Worm (Caenorhabditis elegans) whole organism, L4 larva: ENCODE data around the gene H12D21.10.
A peak's percentile ranks its signal among the peaks of the same experiment; 100 is the strongest.

Source experiments
- F44E2.7 ChIP-seq: fragments of 200-800 bp; sonication (Bioruptor generic); IDR thresholded peaks from 2 replicates; pipeline ENCODE4 v2.1.2; 2022; ENCODE audit warnings: missing genetic modification characterization, missing compliant biosample characterization
- R02D3.7 ChIP-seq: fragments of 150-350 bp; sonication (generic microtip); optimal IDR thresholded peaks from 3 replicates; lab custom pipeline; 2014; ENCODE audit warnings: missing biosample characterization, missing genetic modification characterization
- T20F7.1 ChIP-seq: fragments of 200-800 bp; sonication (Bioruptor generic); optimal IDR thresholded peaks from 2 replicates; lab custom pipeline; 2018; ENCODE audit warnings: mild to moderate bottlenecking, missing genetic modification characterization, missing compliant biosample characterization
- Y75B8A.6 ChIP-seq: fragments of 200-800 bp; sonication (Bioruptor generic); IDR thresholded peaks from 2 replicates; pipeline ENCODE4 v1.3.6; 2022; ENCODE audit warnings: missing genetic modification reagents, missing genetic modification characterization, missing compliant biosample characterization
- ZK337.2 ChIP-seq: fragments of 200-800 bp; sonication (Bioruptor generic); IDR thresholded peaks from 2 replicates; pipeline ENCODE4 v1.3.6; 2022; ENCODE audit warnings: missing genetic modification reagents, missing genetic modification characterization, missing compliant biosample characterization
- ZK546.5 ChIP-seq, 2 experiments: sonication (generic microtip); optimal IDR thresholded peaks; 2 replicates each; lab custom pipeline; 2017; ENCODE audit warnings: missing biosample characterization in 2 of 2, missing genetic modification characterization in 2 of 2
- aha-1 ChIP-seq: fragments of 150-350 bp; peaks from one replicate; lab custom pipeline; 2014; ENCODE audit warnings: missing biosample characterization, missing genetic modification characterization
- aly-2 ChIP-seq: sonication (generic microtip); optimal IDR thresholded peaks from 2 replicates; lab custom pipeline; 2018; ENCODE audit warnings: missing biosample characterization, missing genetic modification characterization
- ceh-28 ChIP-seq: fragments of 150-350 bp; optimal IDR thresholded peaks from 2 replicates; lab custom pipeline; 2014; ENCODE audit warnings: missing biosample characterization, missing genetic modification reagents, missing genetic modification characterization
- ceh-32 ChIP-seq: sonication (generic microtip); optimal IDR thresholded peaks from 2 replicates; lab custom pipeline; 2016; ENCODE audit warnings: mild to moderate bottlenecking, missing genetic modification characterization, missing compliant biosample characterization; ENCODE audit not compliant: poor library complexity
- ceh-82 ChIP-seq: sonication (generic microtip); optimal IDR thresholded peaks from 2 replicates; lab custom pipeline; 2017; ENCODE audit warnings: missing biosample characterization, missing genetic modification characterization
- daf-19 ChIP-seq: fragments of 200-800 bp; sonication (Bioruptor generic); conservative IDR thresholded peaks from 2 replicates; pipeline ENCODE4 v1.3.6; 2022; ENCODE audit warnings: missing genetic modification characterization, missing compliant biosample characterization
- daf-8 ChIP-seq: fragments of 200-800 bp; sonication (Bioruptor generic); IDR thresholded peaks from 2 replicates; pipeline ENCODE4 v1.3.6; 2022; ENCODE audit warnings: missing genetic modification characterization, missing compliant biosample characterization
- dmd-9 ChIP-seq: fragments of 200-800 bp; sonication (Bioruptor generic); IDR thresholded peaks from 2 replicates; pipeline ENCODE4 v1.3.6; 2022; ENCODE audit warnings: missing genetic modification reagents, missing genetic modification characterization, missing compliant biosample characterization
- hif-1 ChIP-seq, 2 experiments: sonication (generic microtip); optimal IDR thresholded peaks; 2 replicates each; lab custom pipeline; 2016 to 2017; ENCODE audit warnings: missing compliant biosample characterization in 2 of 2, missing genetic modification characterization in 2 of 2, missing genetic modification reagents in 2 of 2, missing genotype in 2 of 2, mild to moderate bottlenecking in 1 of 2
- hlh-11 ChIP-seq: fragments of 200-800 bp; sonication (Bioruptor generic); optimal IDR thresholded peaks from 2 replicates; lab custom pipeline; 2018; ENCODE audit warnings: mild to moderate bottlenecking, missing genetic modification characterization, missing compliant biosample characterization
- hmg-1.1 ChIP-seq: fragments of 200-800 bp; sonication (Bioruptor generic); IDR thresholded peaks from 2 replicates; pipeline ENCODE4 v1.3.6; 2022; ENCODE audit warnings: missing genetic modification reagents, missing genetic modification characterization, missing compliant biosample characterization
- lin-1 ChIP-seq: fragments of 200-800 bp; sonication (Bioruptor generic); IDR thresholded peaks from 2 replicates; pipeline ENCODE4 v1.3.6; 2022; ENCODE audit warnings: missing genetic modification reagents, missing genetic modification characterization, missing compliant biosample characterization
- lin-29 ChIP-seq: fragments of 200-800 bp; sonication (Bioruptor generic); IDR thresholded peaks from 2 replicates; pipeline ENCODE4 v1.3.6; 2022; ENCODE audit warnings: missing genetic modification reagents, missing genetic modification characterization, missing compliant biosample characterization
- mdl-1 ChIP-seq, 2 experiments: fragments of 150-350 bp in 1 of 2; sonication (generic microtip) in 1 of 2; optimal IDR thresholded peaks; 2 replicates each; lab custom pipeline; 2014 to 2017; ENCODE audit warnings: missing biosample characterization in 2 of 2, missing genetic modification characterization in 2 of 2
- mxl-2 ChIP-seq: fragments of 200-800 bp; sonication (Bioruptor generic); conservative IDR thresholded peaks from 2 replicates; pipeline ENCODE4 v1.3.6; 2022; ENCODE audit warnings: missing genetic modification reagents, missing genetic modification characterization, missing compliant biosample characterization
- nhr-111 ChIP-seq: fragments of 200-800 bp; sonication (Bioruptor generic); optimal IDR thresholded peaks from 2 replicates; lab custom pipeline; 2018; ENCODE audit warnings: mild to moderate bottlenecking, missing genetic modification characterization, missing compliant biosample characterization
- nhr-25 ChIP-seq: sonication (generic microtip); optimal IDR thresholded peaks from 2 replicates; lab custom pipeline; 2017; ENCODE audit warnings: missing genetic modification characterization, mild to moderate bottlenecking, missing compliant biosample characterization, antibody characterized with exemption, moderate library complexity, borderline replicate concordance; ENCODE audit not compliant: insufficient read depth
- nhr-28 ChIP-seq: fragments of 150-350 bp; optimal IDR thresholded peaks from 2 replicates; lab custom pipeline; 2014; ENCODE audit warnings: missing biosample characterization, missing genetic modification characterization
- nhr-42 ChIP-seq: fragments of 200-800 bp; sonication (Bioruptor generic); IDR thresholded peaks from 2 replicates; pipeline ENCODE4 v1.3.6; 2022; ENCODE audit warnings: missing genetic modification characterization, missing compliant biosample characterization
- nhr-48 ChIP-seq: sonication (generic microtip); optimal IDR thresholded peaks from 2 replicates; lab custom pipeline; 2016; ENCODE audit warnings: mild to moderate bottlenecking, missing genetic modification characterization, missing compliant biosample characterization
- nhr-77 ChIP-seq: fragments of 150-350 bp; optimal IDR thresholded peaks from 2 replicates; lab custom pipeline; 2014; ENCODE audit warnings: missing biosample characterization, missing genetic modification characterization
- rbr-2 ChIP-seq: sonication (generic microtip); optimal IDR thresholded peaks from 2 replicates; lab custom pipeline; 2016; ENCODE audit warnings: missing genotype, missing genetic modification characterization, missing compliant biosample characterization
- sdz-12 ChIP-seq: fragments of 200-800 bp; sonication (Bioruptor generic); optimal IDR thresholded peaks from 2 replicates; lab custom pipeline; 2018; ENCODE audit warnings: mild to moderate bottlenecking, missing genetic modification characterization, missing compliant biosample characterization
- set-16 ChIP-seq: fragments of 200-800 bp; sonication (Bioruptor generic); IDR thresholded peaks from 2 replicates; pipeline ENCODE4 v1.3.6; 2022; ENCODE audit warnings: missing genetic modification reagents, missing genetic modification characterization, missing compliant biosample characterization
- spr-1 ChIP-seq: sonication (generic microtip); optimal IDR thresholded peaks from 2 replicates; lab custom pipeline; 2016; ENCODE audit warnings: mild to moderate bottlenecking, missing genetic modification characterization, missing compliant biosample characterization
- tag-97 ChIP-seq: fragments of 200-800 bp; sonication (Bioruptor generic); IDR thresholded peaks from 2 replicates; pipeline ENCODE4 v1.3.6; 2022; ENCODE audit warnings: missing genetic modification characterization, missing compliant biosample characterization
- tra-1 ChIP-seq: fragments of 200-800 bp; sonication (Bioruptor generic); IDR thresholded peaks from 2 replicates; pipeline ENCODE4 v1.3.6; 2022; ENCODE audit warnings: missing genetic modification reagents, missing genetic modification characterization, missing compliant biosample characterization

Gene H12D21.10

DNA sequence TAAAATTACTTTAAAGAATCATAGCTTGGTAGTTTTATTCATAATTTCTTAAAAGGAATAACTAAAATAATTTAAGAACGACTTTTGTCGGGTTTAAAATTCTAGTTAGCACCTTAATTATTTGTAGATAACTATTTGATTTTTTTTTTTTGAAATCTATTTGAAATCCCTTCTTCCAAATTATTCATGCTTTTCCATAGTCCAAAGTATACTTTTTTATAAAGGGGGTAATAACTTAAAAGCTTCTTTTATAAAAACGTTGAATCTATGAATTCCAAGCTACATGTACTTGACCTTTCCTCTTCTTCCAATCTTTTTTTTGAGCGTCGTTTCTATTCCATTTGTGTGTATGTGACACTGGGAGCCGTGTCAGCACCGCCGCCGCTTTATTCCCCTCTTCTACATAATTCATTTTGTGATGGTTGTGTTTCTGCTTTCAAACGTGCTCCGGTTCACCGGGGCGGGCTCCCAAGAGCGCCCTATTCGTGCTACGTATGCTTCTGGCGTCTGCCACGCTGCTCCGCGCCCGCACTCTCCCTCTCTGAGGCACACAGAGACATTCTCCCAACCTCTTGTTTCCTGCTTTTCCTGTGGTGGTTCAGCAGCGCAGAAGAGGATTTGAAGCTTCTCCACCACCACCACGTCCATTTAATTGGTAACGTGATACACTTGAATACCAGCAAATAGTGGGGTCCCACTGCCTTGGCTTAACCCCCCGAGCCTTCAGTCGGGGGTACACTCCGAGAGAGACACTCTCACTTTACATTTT, 34.0 kb downstream of the H12D21.10 start:
- TF ChIP-seq hmg-1.1 (GFP tag; lab: Robert Waterston, UW): peak; percentile 47; the same call in 1 of the 2 replicates
- no peak for TF ChIP-seq aly-2 (tag; lab: Kevin White, UChicago)
- TF ChIP-seq mdl-1 (tag; optimal IDR thresholded peaks at IDR 0.05; lab: Kevin White, UChicago): no peak
- TF ChIP-seq aha-1 (tag; lab: Kevin White, UChicago): peak; percentile 95
- TF ChIP-seq ceh-32: no peak
- peak; percentile 73 for TF ChIP-seq set-16 (GFP tag; lab: Robert Waterston, UW)
- TF ChIP-seq nhr-111 (GFP tag; lab: Kevin White, UChicago): no peak
- TF ChIP-seq Y75B8A.6 (GFP tag; lab: Robert Waterston, UW): 0 out of 2 replicates have a peak, but pooled peaks have one; percentile 24
- no peak for TF ChIP-seq hlh-11
- no peak for TF ChIP-seq hif-1 (tag; optimal IDR thresholded peaks at IDR 0.05; lab: Kevin White, UChicago)

DNA sequence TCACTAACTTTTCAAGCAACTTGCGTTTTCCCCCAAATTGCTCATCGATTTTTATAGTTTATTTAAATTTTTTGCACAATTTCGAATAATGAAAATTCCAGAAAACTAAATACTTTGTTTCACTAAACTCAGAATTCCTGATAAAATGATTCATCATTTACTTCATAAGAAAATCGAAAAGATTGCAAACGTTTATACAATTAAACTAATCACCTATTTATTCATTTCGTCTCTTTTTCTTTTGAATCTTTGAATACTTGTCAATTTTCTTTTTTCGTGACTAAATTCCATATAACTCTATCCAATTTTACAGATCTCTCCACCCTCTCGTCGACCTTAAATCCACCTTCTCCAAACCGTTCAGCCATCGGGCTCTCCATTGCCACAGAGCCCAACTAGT, 37.0 kb downstream of the H12D21.10 start, which contains the start of gene C30G7.2:
Gene C30G7.2 (plus strand): TSS at position 301 of the 400 bp plus-strand sequence.
- TF ChIP-seq tag-97 (GFP tag; lab: Robert Waterston, UW) (no peak), nhr-77 (tag; lab: Kevin White, UChicago) (no peak)

DNA sequence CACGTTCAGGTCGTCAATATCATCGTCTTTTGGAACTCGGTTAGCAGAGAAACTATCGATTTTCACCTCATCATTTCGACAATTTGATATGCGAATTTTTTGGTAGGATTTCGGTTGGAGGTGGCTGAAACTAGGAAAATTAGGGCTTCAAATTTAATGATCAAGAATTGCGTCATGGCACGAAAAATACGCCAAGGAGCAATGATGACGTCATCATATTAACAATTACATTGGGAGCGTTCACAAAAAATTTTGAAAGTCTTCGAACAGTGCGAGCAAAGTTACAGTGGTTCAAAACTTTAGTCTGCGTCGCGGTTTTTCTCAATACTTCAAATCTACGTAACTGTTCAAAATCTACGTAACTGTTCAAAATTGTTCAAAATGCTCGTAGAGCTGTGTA, 43.3 kb downstream of the H12D21.10 start:
- no peak for TF ChIP-seq nhr-48 (tag; lab: Kevin White, UChicago)
- no peak for TF ChIP-seq T20F7.1 (GFP tag; lab: Kevin White, UChicago)
- TF ChIP-seq ceh-82 (tag; lab: Kevin White, UChicago): no peak
- TF ChIP-seq spr-1 (tag; lab: Kevin White, UChicago): no peak
- no peak for TF ChIP-seq tra-1 (GFP tag; lab: Robert Waterston, UW)
- no peak for TF ChIP-seq ZK337.2 (GFP tag; lab: Robert Waterston, UW)
- TF ChIP-seq rbr-2: no peak
- no peak for TF ChIP-seq nhr-25
- no peak for TF ChIP-seq daf-19 (GFP tag; lab: Robert Waterston, UW)
- no peak for TF ChIP-seq mxl-2 (GFP tag; lab: Robert Waterston, UW)
- no peak for TF ChIP-seq R02D3.7 (tag; lab: Kevin White, UChicago)

DNA sequence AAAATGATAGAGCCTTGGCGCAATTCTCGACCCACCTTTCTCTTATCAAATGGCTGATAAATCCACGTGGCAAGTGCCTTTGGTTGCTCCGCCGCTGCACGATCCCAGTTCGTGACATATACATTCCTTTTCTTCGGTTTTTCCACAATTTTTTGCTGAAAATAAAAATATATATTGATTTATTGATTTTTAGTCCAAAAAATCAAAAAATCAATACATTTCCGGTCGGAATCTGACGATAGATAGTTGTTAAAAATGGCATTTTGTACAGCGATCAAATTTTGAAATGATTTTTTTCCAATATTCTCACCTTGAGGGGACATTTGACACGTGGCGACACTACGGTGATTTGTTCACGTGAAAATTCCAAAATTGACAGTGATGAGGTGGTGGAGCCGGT, 44.2 kb downstream of the H12D21.10 start:
- TF ChIP-seq lin-29 (GFP tag; lab: Robert Waterston, UW) (no peak), ZK546.5 (tag; optimal IDR thresholded peaks at IDR 0.05; lab: Kevin White, UChicago) (no peak), ceh-28 (tag; lab: Kevin White, UChicago) (peak; percentile 86), sdz-12 (GFP tag; lab: Kevin White, UChicago) (no peak), F44E2.7 (GFP tag; lab: Robert Waterston, UW) (no peak), nhr-42 (GFP tag; lab: Robert Waterston, UW) (no peak)

DNA sequence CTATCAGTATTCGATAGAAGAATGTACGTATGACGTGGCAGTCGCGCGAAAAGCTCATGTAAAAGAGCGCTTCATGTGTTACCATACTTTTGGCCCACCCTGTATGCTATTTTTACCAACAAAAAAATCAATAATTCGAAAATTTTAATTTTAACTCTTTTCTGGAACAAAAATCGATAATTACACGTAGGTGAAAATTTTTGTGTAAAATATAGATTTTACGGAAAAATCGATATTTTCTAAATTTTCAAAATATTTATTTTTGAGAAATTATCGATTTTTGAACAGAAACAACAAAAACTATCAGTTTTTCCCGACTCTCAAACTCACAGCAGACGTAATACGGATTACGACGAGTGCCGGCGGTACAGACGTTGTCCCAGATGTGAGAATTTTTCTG, 45.5 kb downstream of the H12D21.10 start:
- TF ChIP-seq ceh-28 (tag; lab: Kevin White, UChicago) (peak; percentile 53), nhr-25 (no peak)

DNA sequence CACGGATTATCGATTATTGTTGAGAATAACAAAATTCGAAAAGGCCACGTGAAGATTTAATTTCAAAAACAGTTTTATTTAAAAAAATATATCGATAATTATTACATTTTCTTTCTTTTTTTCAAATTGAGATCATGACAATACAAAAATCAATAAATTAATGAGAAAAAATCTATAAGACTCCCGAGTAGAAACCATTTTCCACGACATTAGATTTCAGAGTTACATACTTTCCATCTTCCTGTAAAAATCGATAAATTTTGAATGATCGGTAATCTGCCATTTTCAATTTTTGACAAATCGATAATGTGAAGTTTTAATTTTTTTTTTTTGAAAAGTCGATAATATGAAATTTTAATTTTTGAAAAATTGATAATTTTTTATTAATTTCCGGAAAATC, 46.1 kb downstream of the H12D21.10 start, which contains the start of gene C30G7.3:
Gene C30G7.3 (minus strand): TSS at position 8 of the 400 bp plus-strand sequence.
- TF ChIP-seq nhr-28 (tag; lab: Kevin White, UChicago): no peak
- TF ChIP-seq lin-1 (GFP tag; lab: Robert Waterston, UW): no peak
- no peak for TF ChIP-seq daf-8 (GFP tag; lab: Robert Waterston, UW)
- no peak for TF ChIP-seq dmd-9 (GFP tag; lab: Robert Waterston, UW)
- peak; percentile 51 for TF ChIP-seq ceh-28 (tag; lab: Kevin White, UChicago)
